Fruit fly (Drosophila melanogaster): ENCODE data around the gene myo.
A peak's percentile ranks its signal among the peaks of the same experiment; 100 is the strongest.

Gene myo

dm6 chr4:695845-696244, at the start of gene myo:
Gene myo, minus strand, starts transcription at chr4:696055.
- TF ChIP-seq pan (optimal IDR thresholded peaks at IDR 0.05) (no peak), usp (GFP tag; optimal IDR thresholded peaks at IDR 0.05) (no peak), Dll (optimal IDR thresholded peaks at IDR 0.05) (no peak), CG8478 (optimal IDR thresholded peaks at IDR 0.05) (no peak), EcR (GFP tag; optimal IDR thresholded peaks at IDR 0.05) (no peak), psq (optimal IDR thresholded peaks at IDR 0.05) (no peak)

dm6 chr4:725085-725484, 29.2 kb upstream of the myo start:
- no peak for TF ChIP-seq pan (optimal IDR thresholded peaks at IDR 0.05)
- no peak for TF ChIP-seq psq (optimal IDR thresholded peaks at IDR 0.05)
- no peak for TF ChIP-seq Dll (optimal IDR thresholded peaks at IDR 0.05)
- no peak for TF ChIP-seq EcR (GFP tag; optimal IDR thresholded peaks at IDR 0.05)
- TF ChIP-seq CG8478 (optimal IDR thresholded peaks at IDR 0.05), result no peak
- no peak for TF ChIP-seq usp (GFP tag; optimal IDR thresholded peaks at IDR 0.05)

- TF ChIP-seq pan (optimal IDR thresholded peaks at IDR 0.05), result no peak
These were observed 28.3 kb upstream of the myo start, which contains the start of gene bt for dm6 chr4:724140-724539. Gene bt, plus strand, starts transcription at chr4:724400.

dm6 chr4:722904-723303, 27.0 kb upstream of the myo start:
- TF ChIP-seq EcR (GFP tag; optimal IDR thresholded peaks at IDR 0.05), result no peak
- no peak for TF ChIP-seq psq (optimal IDR thresholded peaks at IDR 0.05)
- TF ChIP-seq usp (GFP tag; optimal IDR thresholded peaks at IDR 0.05), result no peak
- TF ChIP-seq pan (optimal IDR thresholded peaks at IDR 0.05), result no peak
- TF ChIP-seq Dll (optimal IDR thresholded peaks at IDR 0.05), result no peak

dm6 chr4:722319-722718, 26.5 kb upstream of the myo start:
- TF ChIP-seq usp (GFP tag; optimal IDR thresholded peaks at IDR 0.05) (no peak), EcR (GFP tag; optimal IDR thresholded peaks at IDR 0.05) (no peak), Dll (optimal IDR thresholded peaks at IDR 0.05) (no peak), pan (optimal IDR thresholded peaks at IDR 0.05) (no peak), psq (optimal IDR thresholded peaks at IDR 0.05) (no peak), CG8478 (optimal IDR thresholded peaks at IDR 0.05) (no peak)

dm6 chr4:721774-722173, 25.9 kb upstream of the myo start:
- TF ChIP-seq psq (optimal IDR thresholded peaks at IDR 0.05), result no peak
- TF ChIP-seq EcR (GFP tag; optimal IDR thresholded peaks at IDR 0.05), result no peak
- no peak for TF ChIP-seq usp (GFP tag; optimal IDR thresholded peaks at IDR 0.05)
- no peak for TF ChIP-seq Dll (optimal IDR thresholded peaks at IDR 0.05)
- no peak for TF ChIP-seq CG8478 (optimal IDR thresholded peaks at IDR 0.05)
- TF ChIP-seq pan (optimal IDR thresholded peaks at IDR 0.05), result no peak

dm6 chr4:718614-719013, 22.8 kb upstream of the myo start:
- TF ChIP-seq EcR (GFP tag; optimal IDR thresholded peaks at IDR 0.05), result no peak
- no peak for TF ChIP-seq pan (optimal IDR thresholded peaks at IDR 0.05)
- no peak for TF ChIP-seq CG8478 (optimal IDR thresholded peaks at IDR 0.05)
- no peak for TF ChIP-seq psq (optimal IDR thresholded peaks at IDR 0.05)
- no peak for TF ChIP-seq usp (GFP tag; optimal IDR thresholded peaks at IDR 0.05)
- TF ChIP-seq Dll (optimal IDR thresholded peaks at IDR 0.05), result no peak

dm6 chr4:712897-713296, 17.0 kb upstream of the myo start:
- no peak for TF ChIP-seq pan (optimal IDR thresholded peaks at IDR 0.05)
- TF ChIP-seq psq (optimal IDR thresholded peaks at IDR 0.05), result no peak
- TF ChIP-seq usp (GFP tag; optimal IDR thresholded peaks at IDR 0.05), result no peak
- no peak for TF ChIP-seq CG8478 (optimal IDR thresholded peaks at IDR 0.05)
- TF ChIP-seq Dll (optimal IDR thresholded peaks at IDR 0.05), result no peak
- TF ChIP-seq EcR (GFP tag; optimal IDR thresholded peaks at IDR 0.05), result no peak

- TF ChIP-seq CG8478 (optimal IDR thresholded peaks at IDR 0.05), result no peak
- no peak for TF ChIP-seq psq (optimal IDR thresholded peaks at IDR 0.05)
- no peak for TF ChIP-seq pan (optimal IDR thresholded peaks at IDR 0.05)
- no peak for TF ChIP-seq Dll (optimal IDR thresholded peaks at IDR 0.05)
- TF ChIP-seq EcR (GFP tag; optimal IDR thresholded peaks at IDR 0.05), result no peak
- TF ChIP-seq usp (GFP tag; optimal IDR thresholded peaks at IDR 0.05), result no peak
These were observed 13.9 kb upstream of the myo start for dm6 chr4:709730-710129.

dm6 chr4:708665-709064, 12.8 kb upstream of the myo start:
- TF ChIP-seq usp (GFP tag; optimal IDR thresholded peaks at IDR 0.05), result no peak

- no peak for TF ChIP-seq CG8478 (optimal IDR thresholded peaks at IDR 0.05)
- TF ChIP-seq Dll (optimal IDR thresholded peaks at IDR 0.05), result no peak
- TF ChIP-seq psq (optimal IDR thresholded peaks at IDR 0.05), result no peak
- no peak for TF ChIP-seq EcR (GFP tag; optimal IDR thresholded peaks at IDR 0.05)
- TF ChIP-seq usp (GFP tag; optimal IDR thresholded peaks at IDR 0.05), result no peak
- TF ChIP-seq pan (optimal IDR thresholded peaks at IDR 0.05), result no peak
These were observed 11.0 kb upstream of the myo start for dm6 chr4:706847-707246.

- TF ChIP-seq psq (optimal IDR thresholded peaks at IDR 0.05), result no peak
- no peak for TF ChIP-seq Dll (optimal IDR thresholded peaks at IDR 0.05)
- peak; percentile 65 for TF ChIP-seq pan (optimal IDR thresholded peaks at IDR 0.05)
- TF ChIP-seq EcR (GFP tag; optimal IDR thresholded peaks at IDR 0.05), result no peak
- TF ChIP-seq CG8478 (optimal IDR thresholded peaks at IDR 0.05), result no peak
- no peak for TF ChIP-seq usp (GFP tag; optimal IDR thresholded peaks at IDR 0.05)
These were observed 8.3 kb upstream of the myo start for dm6 chr4:703992-704690.

dm6 chr4:702806-703301, 7.0 kb upstream of the myo start:
- TF ChIP-seq pan (optimal IDR thresholded peaks at IDR 0.05) (no peak), Dll (optimal IDR thresholded peaks at IDR 0.05) (no peak), psq (optimal IDR thresholded peaks at IDR 0.05) (no peak), CG8478 (optimal IDR thresholded peaks at IDR 0.05) (no peak), EcR (GFP tag; optimal IDR thresholded peaks at IDR 0.05) (no peak), usp (GFP tag; optimal IDR thresholded peaks at IDR 0.05) (no peak)

Measured in whole organism.